Worm (Caenorhabditis elegans) whole organism, dauer: ENCODE results near the gene F44A6.5.

Experiments used
- unc-62 ChIP-seq: sonication (generic microtip); optimal IDR thresholded peaks from 2 replicates; lab custom pipeline; 2017; ENCODE audit warnings: missing biosample characterization, missing genetic modification reagents, missing genetic modification characterization

The F44A6.5 gene

ce11 chrX:10216857-10217256, 1.9 kb downstream of the F44A6.5 start:
- TF ChIP-seq unc-62 (GFP tag; lab: Kevin White, UChicago): no peak

- no peak for TF ChIP-seq unc-62 (GFP tag; lab: Kevin White, UChicago)
These were observed 2.4 kb downstream of the F44A6.5 start for ce11 chrX:10216344-10216743.

- TF ChIP-seq unc-62 (GFP tag; lab: Kevin White, UChicago): no peak
These were observed 3.3 kb downstream of the F44A6.5 start, which contains the start of gene F44A6.4 for ce11 chrX:10215429-10215828. TSS of gene F44A6.4 (minus strand) at chrX:10215495.

ce11 chrX:10212469-10212868, 6.3 kb downstream of the F44A6.5 start, which contains the start of gene F44A6.3:
TSS of gene F44A6.3 (plus strand) at chrX:10212769.
- no peak for TF ChIP-seq unc-62 (GFP tag; lab: Kevin White, UChicago)

ce11 chrX:10208481-10208880, 10.2 kb downstream of the F44A6.5 start:
- no peak for TF ChIP-seq unc-62 (GFP tag; lab: Kevin White, UChicago)

- TF ChIP-seq unc-62 (GFP tag; lab: Kevin White, UChicago): no peak
These were observed 12.7 kb downstream of the F44A6.5 start for ce11 chrX:10206008-10206407.

ce11 chrX:10205321-10205720, 13.4 kb downstream of the F44A6.5 start, which contains the start of gene sex-1:
TSS of gene sex-1 (minus strand) at chrX:10205421.
- TF ChIP-seq unc-62 (GFP tag; lab: Kevin White, UChicago): no peak

ce11 chrX:10204313-10205063, 14.2 kb downstream of the F44A6.5 start:
- TF ChIP-seq unc-62 (GFP tag; lab: Kevin White, UChicago): no peak

- TF ChIP-seq unc-62 (GFP tag; lab: Kevin White, UChicago): no peak
These were observed 15.2 kb downstream of the F44A6.5 start for ce11 chrX:10203501-10203900.

ce11 chrX:10199202-10199601, 19.5 kb downstream of the F44A6.5 start:
- no peak for TF ChIP-seq unc-62 (GFP tag; lab: Kevin White, UChicago)

- TF ChIP-seq unc-62 (GFP tag; lab: Kevin White, UChicago): no peak
These were observed 21.4 kb downstream of the F44A6.5 start, which contains the start of gene nucb-1 for ce11 chrX:10197204-10197756. TSS of gene nucb-1 (plus strand) at chrX:10197706.

ce11 chrX:10194327-10195096, 24.2 kb downstream of the F44A6.5 start, which contains the start of gene myrf-2:
TSS of gene myrf-2 (minus strand) at chrX:10194377.
- TF ChIP-seq unc-62 (GFP tag; lab: Kevin White, UChicago): no peak

- no peak for TF ChIP-seq unc-62 (GFP tag; lab: Kevin White, UChicago)
These were observed 28.9 kb downstream of the F44A6.5 start for ce11 chrX:10189805-10190204.

- no peak for TF ChIP-seq unc-62 (GFP tag; lab: Kevin White, UChicago)
These were observed 29.5 kb downstream of the F44A6.5 start for ce11 chrX:10189244-10189643.

- no peak for TF ChIP-seq unc-62 (GFP tag; lab: Kevin White, UChicago)
These were observed 30.2 kb downstream of the F44A6.5 start for ce11 chrX:10188493-10188895.

ce11 chrX:10184708-10185107, 34.0 kb downstream of the F44A6.5 start:
- no peak for TF ChIP-seq unc-62 (GFP tag; lab: Kevin White, UChicago)
